Fruit fly (Drosophila melanogaster) whole organism, embryonic: Measurements from ENCODE around the gene CG15283.

Experiments
- Abd-B ChIP-seq: fragments of 200-800 bp; sonication (Bioruptor generic); optimal IDR thresholded peaks from 2 replicates; lab custom pipeline; 2018; ENCODE audit warnings: missing biosample characterization, mild to moderate bottlenecking, missing genetic modification characterization, moderate library complexity
- Bgb ChIP-seq: fragments of 200-800 bp; sonication (Bioruptor generic); IDR thresholded peaks from 2 replicates; pipeline ENCODE4 v1.3.6; 2022; ENCODE audit warnings: missing biosample characterization, missing genetic modification characterization; ENCODE audit not compliant: partially characterized antibody
- CG10209 ChIP-seq: fragments of 200-800 bp; sonication (Bioruptor generic); optimal IDR thresholded peaks from 3 replicates; lab custom pipeline; 2017; ENCODE audit warnings: missing biosample characterization, mild to moderate bottlenecking, missing genetic modification characterization, missing genetic modification reagents
- CG10274 ChIP-seq: fragments of 200-800 bp; sonication (Bioruptor generic); optimal IDR thresholded peaks from 3 replicates; lab custom pipeline; 2017; ENCODE audit warnings: missing biosample characterization, mild to moderate bottlenecking, missing genetic modification characterization
- CG11093 ChIP-seq: fragments of 200-800 bp; sonication (Bioruptor generic); IDR thresholded peaks from 3 replicates; pipeline ENCODE4 v1.3.6; 2022; ENCODE audit warnings: missing biosample characterization, missing genetic modification characterization
- CG11504 ChIP-seq: fragments of 200-800 bp; sonication (Bioruptor generic); optimal IDR thresholded peaks from 3 replicates; lab custom pipeline; 2019; ENCODE audit warnings: missing biosample characterization, mild to moderate bottlenecking, missing genetic modification characterization, moderate library complexity
- CG15479 ChIP-seq: fragments of 200-800 bp; sonication (Bioruptor generic); optimal IDR thresholded peaks from 3 replicates; lab custom pipeline; 2019; ENCODE audit warnings: missing biosample characterization, mild to moderate bottlenecking, missing genetic modification characterization, moderate library complexity
- CG1603 ChIP-seq: fragments of 200-800 bp; sonication (Bioruptor generic); optimal IDR thresholded peaks from 2 replicates; lab custom pipeline; 2019; ENCODE audit warnings: missing biosample characterization, mild to moderate bottlenecking, missing genetic modification characterization, moderate library complexity
- CG18599 ChIP-seq: fragments of 200-800 bp; sonication (Bioruptor generic); optimal IDR thresholded peaks from 3 replicates; lab custom pipeline; 2017; ENCODE audit warnings: missing biosample characterization, missing genetic modification characterization, mild to moderate bottlenecking, moderate library complexity, missing genetic modification reagents
- CG2120 ChIP-seq: fragments of 200-800 bp; sonication (Bioruptor generic); optimal IDR thresholded peaks from 3 replicates; lab custom pipeline; 2016; ENCODE audit warnings: missing biosample characterization, missing genetic modification characterization
- CG3838 ChIP-seq: fragments of 200-800 bp; sonication (Bioruptor generic); optimal IDR thresholded peaks from 3 replicates; lab custom pipeline; 2016; ENCODE audit warnings: missing biosample characterization, missing genetic modification characterization
- CG4360 ChIP-seq: fragments of 200-800 bp; sonication (Bioruptor generic); IDR thresholded peaks from 2 replicates; pipeline ENCODE4 v1.3.6; 2022; ENCODE audit warnings: missing biosample characterization, missing genetic modification characterization
- CG4404 ChIP-seq: fragments of 200-800 bp; sonication (Bioruptor generic); IDR thresholded peaks from 2 replicates; pipeline ENCODE4 v1.3.6; 2022; ENCODE audit warnings: missing biosample characterization, missing genetic modification characterization
- CG4424 ChIP-seq: fragments of 200-800 bp; sonication (Bioruptor generic); optimal IDR thresholded peaks from 3 replicates; lab custom pipeline; 2016; ENCODE audit warnings: missing biosample characterization, missing genetic modification characterization
- CG7839 ChIP-seq: fragments of 200-800 bp; sonication (Bioruptor generic); optimal IDR thresholded peaks from 3 replicates; lab custom pipeline; 2018; ENCODE audit warnings: missing biosample characterization, mild to moderate bottlenecking, missing genetic modification characterization, moderate library complexity
- CG8290 ChIP-seq, 3 experiments: fragments of 200-800 bp; sonication (Bioruptor generic); optimal IDR thresholded peaks; 2 replicates each; lab custom pipeline; 2016 to 2019; ENCODE audit warnings: missing biosample characterization in 3 of 3, missing genetic modification characterization in 3 of 3, mild to moderate bottlenecking in 2 of 3, moderate library complexity in 1 of 3
- CG8765 ChIP-seq: fragments of 200-800 bp; sonication (Bioruptor generic); IDR thresholded peaks from 2 replicates; pipeline ENCODE4 v1.3.6; 2022; ENCODE audit warnings: missing biosample characterization, missing genetic modification characterization
- CG9817 ChIP-seq: fragments of 200-800 bp; sonication (Bioruptor generic); optimal IDR thresholded peaks from 2 replicates; lab custom pipeline; 2018; ENCODE audit warnings: missing biosample characterization, mild to moderate bottlenecking, missing genetic modification characterization, moderate library complexity
- CkIIα-i1 ChIP-seq: fragments of 200-800 bp; sonication (Bioruptor generic); IDR thresholded peaks from 2 replicates; pipeline ENCODE4 v1.3.6; 2022; ENCODE audit warnings: missing biosample characterization, missing genetic modification characterization
- D19A ChIP-seq: fragments of 200-800 bp; optimal IDR thresholded peaks from 3 replicates; lab custom pipeline; 2019; ENCODE audit warnings: missing biosample characterization, mild to moderate bottlenecking, missing genetic modification characterization, moderate library complexity
- HmgD ChIP-seq: fragments of 200-800 bp; sonication (Bioruptor generic); optimal IDR thresholded peaks from 3 replicates; lab custom pipeline; 2016; ENCODE audit warnings: missing biosample characterization, missing genetic modification characterization
- Hr51 ChIP-seq, 2 experiments: fragments of 200-800 bp; sonication (Bioruptor generic); optimal IDR thresholded peaks; 2 replicates in 1 of 2; 3 replicates in 1 of 2; lab custom pipeline; 2016 to 2018; ENCODE audit warnings: missing biosample characterization in 2 of 2, missing genetic modification characterization in 2 of 2, mild to moderate bottlenecking in 1 of 2, moderate library complexity in 1 of 2
- Lpt ChIP-seq: fragments of >200 bp; optimal IDR thresholded peaks from 2 replicates; lab custom pipeline; 2018; ENCODE audit warnings: missing biosample characterization, missing genetic modification characterization
- NC2α ChIP-seq: fragments of 200-800 bp; sonication (Bioruptor generic); optimal IDR thresholded peaks from 2 replicates; lab custom pipeline; 2016; ENCODE audit warnings: missing biosample characterization, missing genetic modification characterization
- Sox102F ChIP-seq: fragments of 200-800 bp; sonication (Bioruptor generic); optimal IDR thresholded peaks from 2 replicates; lab custom pipeline; 2018; ENCODE audit warnings: missing biosample characterization, mild to moderate bottlenecking, missing genetic modification characterization, moderate library complexity
- Ssrp ChIP-seq: fragments of 200-800 bp; sonication (Bioruptor generic); optimal IDR thresholded peaks from 2 replicates; lab custom pipeline; 2018; ENCODE audit warnings: missing biosample characterization, mild to moderate bottlenecking, missing genetic modification characterization, moderate library complexity
- Trl ChIP-seq, 3 experiments: fragments of >200 bp in 2 of 3; fragments of 200-800 bp in 1 of 3; sonication (Bioruptor generic) in 1 of 3; optimal IDR thresholded peaks; 2 replicates in 1 of 3; 3 replicates in 2 of 3; lab custom pipeline; 2016 to 2017; ENCODE audit warnings: missing biosample characterization in 1 of 3, missing genetic modification characterization in 1 of 3
- Xbp1 ChIP-seq: fragments of 200-800 bp; sonication (Bioruptor generic); optimal IDR thresholded peaks from 3 replicates; lab custom pipeline; 2016; ENCODE audit warnings: missing biosample characterization, mild to moderate bottlenecking, missing genetic modification characterization
- az2 ChIP-seq: fragments of 200-800 bp; sonication (Bioruptor generic); optimal IDR thresholded peaks from 3 replicates; lab custom pipeline; 2016; ENCODE audit warnings: missing biosample characterization, missing genetic modification characterization
- bcd ChIP-seq: fragments of 200-800 bp; sonication (Bioruptor generic); optimal IDR thresholded peaks from 2 replicates; lab custom pipeline; 2017; ENCODE audit warnings: missing biosample characterization, mild to moderate bottlenecking, missing genetic modification characterization
- bowl ChIP-seq: fragments of 200-800 bp; sonication (Bioruptor generic); IDR thresholded peaks from 2 replicates; pipeline ENCODE4 v1.3.6; 2022; ENCODE audit warnings: missing biosample characterization, missing genetic modification characterization
- br ChIP-seq: fragments of >200 bp; optimal IDR thresholded peaks from 2 replicates; lab custom pipeline; 2017
- cas ChIP-seq: fragments of 200-800 bp; sonication (Bioruptor generic); IDR thresholded peaks from 2 replicates; pipeline ENCODE4 v1.3.6; 2022; ENCODE audit warnings: missing biosample characterization, missing genetic modification characterization
- eyg ChIP-seq: fragments of 200-800 bp; sonication (Bioruptor generic); optimal IDR thresholded peaks from 3 replicates; lab custom pipeline; 2016; ENCODE audit warnings: missing biosample characterization, missing genetic modification characterization
- hkb ChIP-seq, 2 experiments: fragments of 200-800 bp in 1 of 2; fragments of >200 bp in 1 of 2; sonication (Bioruptor generic) in 1 of 2; IDR thresholded peaks in 1 of 2; optimal IDR thresholded peaks in 1 of 2; 2 replicates each; pipeline versions ENCODE4 v1.3.6 to Lab custom; 2017 to 2022; ENCODE audit warnings: missing biosample characterization in 1 of 2, missing genetic modification characterization in 1 of 2
- kni ChIP-seq: fragments of 200-800 bp; sonication (Bioruptor generic); optimal IDR thresholded peaks from 3 replicates; lab custom pipeline; 2017; ENCODE audit warnings: mild to moderate bottlenecking, missing biosample characterization, missing genetic modification reagents, missing genetic modification characterization
- pb ChIP-seq: fragments of 200-800 bp; sonication (Bioruptor generic); optimal IDR thresholded peaks from 3 replicates; lab custom pipeline; 2016; ENCODE audit warnings: missing biosample characterization, missing genetic modification characterization
- pita ChIP-seq: fragments of 200-800 bp; sonication (Bioruptor generic); optimal IDR thresholded peaks from 2 replicates; lab custom pipeline; 2017; ENCODE audit warnings: missing biosample characterization, mild to moderate bottlenecking, missing genetic modification characterization
- pnt ChIP-seq: fragments of 200-800 bp; sonication (Bioruptor generic); optimal IDR thresholded peaks from 3 replicates; lab custom pipeline; 2016; ENCODE audit warnings: missing biosample characterization, missing genetic modification characterization
- rib ChIP-seq: fragments of 200-800 bp; sonication (Bioruptor generic); IDR thresholded peaks from 2 replicates; pipeline ENCODE4 v1.3.6; 2022; ENCODE audit warnings: missing biosample characterization, missing genetic modification characterization
- ro ChIP-seq: fragments of 200-800 bp; sonication (Bioruptor generic); IDR thresholded peaks from 2 replicates; pipeline ENCODE4 v1.3.6; 2022; ENCODE audit warnings: missing biosample characterization, missing genetic modification characterization
- sens-2 ChIP-seq: fragments of 200-800 bp; sonication (Bioruptor generic); IDR thresholded peaks from 2 replicates; pipeline ENCODE4 v1.3.6; 2022; ENCODE audit warnings: missing biosample characterization, missing genetic modification characterization
- sisA ChIP-seq: fragments of 200-800 bp; sonication (Bioruptor generic); IDR thresholded peaks from 2 replicates; pipeline ENCODE4 v1.3.6; 2022; ENCODE audit warnings: missing biosample characterization, missing genetic modification characterization
- so ChIP-seq: fragments of 200-800 bp; sonication (Bioruptor generic); IDR thresholded peaks from 3 replicates; pipeline ENCODE4 v1.3.6; 2022; ENCODE audit warnings: missing biosample characterization, missing genetic modification characterization
- ssp ChIP-seq: fragments of 200-800 bp; sonication (Bioruptor generic); IDR thresholded peaks from 2 replicates; pipeline ENCODE4 v1.3.6; 2022; ENCODE audit warnings: missing biosample characterization, missing genetic modification characterization
- stc ChIP-seq: fragments of 200-800 bp; sonication (Bioruptor generic); IDR thresholded peaks from 2 replicates; pipeline ENCODE4 v1.3.6; 2022; ENCODE audit warnings: missing biosample characterization, missing genetic modification characterization
- tgo ChIP-seq: fragments of 200-800 bp; sonication (Bioruptor generic); IDR thresholded peaks from 3 replicates; pipeline ENCODE4 v1.3.6; 2022; ENCODE audit warnings: missing biosample characterization, missing genetic modification characterization
- twi ChIP-seq: fragments of 200-800 bp; optimal IDR thresholded peaks from 2 replicates; lab custom pipeline; 2019; ENCODE audit warnings: missing biosample characterization, mild to moderate bottlenecking, missing genetic modification characterization, moderate library complexity
- usp ChIP-seq: fragments of >200 bp; optimal IDR thresholded peaks from 2 replicates; lab custom pipeline; 2017; ENCODE audit warnings: missing biosample characterization, missing genetic modification characterization
- vvl ChIP-seq: fragments of 200-800 bp; sonication (Bioruptor generic); IDR thresholded peaks from 2 replicates; pipeline ENCODE4 v1.3.6; 2022; ENCODE audit warnings: missing biosample characterization, missing genetic modification characterization
- zen ChIP-seq: fragments of 200-800 bp; sonication (Bioruptor generic); optimal IDR thresholded peaks from 3 replicates; lab custom pipeline; 2018; ENCODE audit warnings: missing biosample characterization, mild to moderate bottlenecking, missing genetic modification characterization, moderate library complexity

CG15283 gene

dm6 chr2L:14499078-14499477, 48.4 kb upstream of the CG15283 start (continued):
- TF ChIP-seq Bgb (GFP tag; lab: Robert Waterston, UW): no peak
- TF ChIP-seq vvl: peak; percentile 26; the same call in 1 of the 2 replicates
- TF ChIP-seq Ssrp (tag; lab: Kevin White, UChicago): peak; percentile 38
- peak; percentile 74 for TF ChIP-seq CG10274
- peak; percentile 54 for TF ChIP-seq CG2120 (GFP tag; lab: Kevin White, UChicago)
- TF ChIP-seq tgo (GFP tag; lab: Robert Waterston, UW): peak; percentile 30; the same call in 2 of the 3 replicates
- TF ChIP-seq CG3838: no peak
- TF ChIP-seq Lpt (GFP tag; lab: Kevin White, UChicago): no peak
- TF ChIP-seq HmgD (GFP tag; lab: Kevin White, UChicago): no peak
- TF ChIP-seq Sox102F (GFP tag; lab: Kevin White, UChicago): peak; percentile 51
- TF ChIP-seq bcd: no peak
- TF ChIP-seq sens-2 (GFP tag; lab: Robert Waterston, UW): no peak
- TF ChIP-seq CG4424: no peak
- peak; percentile 13 for TF ChIP-seq CG7839 (tag; lab: Kevin White, UChicago)
- no peak for TF ChIP-seq CG4360
- TF ChIP-seq br (lab: Kevin White, UChicago): no peak
- TF ChIP-seq Xbp1 (GFP tag; lab: Kevin White, UChicago): no peak
- no peak for TF ChIP-seq zen
- TF ChIP-seq Hr51 (GFP tag; optimal IDR thresholded peaks at IDR 0.05; lab: Kevin White, UChicago): peak in 1 of 2 experiments; percentile 12
- peak; percentile 41 for TF ChIP-seq sisA (GFP tag; lab: Robert Waterston, UW)
- TF ChIP-seq CG9817 (tag; lab: Kevin White, UChicago): no peak
- no peak for TF ChIP-seq CG8765
- TF ChIP-seq CG18599 (GFP tag; lab: Kevin White, UChicago): no peak
- TF ChIP-seq CkIIα-i1 (GFP tag; lab: Robert Waterston, UW): no peak
- no peak for TF ChIP-seq kni
- TF ChIP-seq NC2α (GFP tag; lab: Kevin White, UChicago): no peak
- peak; percentile 51 for TF ChIP-seq CG1603 (tag; lab: Kevin White, UChicago)
- TF ChIP-seq CG15479 (GFP tag; lab: Kevin White, UChicago): no peak
- no peak for TF ChIP-seq twi (tag; lab: Kevin White, UChicago)
- peak; percentile 11 for TF ChIP-seq Abd-B
- TF ChIP-seq CG10209 (GFP tag; lab: Kevin White, UChicago): peak; percentile 26
- TF ChIP-seq CG11093 (GFP tag; lab: Robert Waterston, UW): no peak
- TF ChIP-seq D19A: peak; percentile 64
- TF ChIP-seq bowl: no peak
- no peak for TF ChIP-seq CG8290 (GFP tag; optimal IDR thresholded peaks at IDR 0.05; lab: Kevin White, UChicago)
- peak in 1 of 2 experiments; percentile 36 for TF ChIP-seq CG8290 (tag; optimal IDR thresholded peaks at IDR 0.05; lab: Kevin White, UChicago)
- TF ChIP-seq stc (GFP tag; lab: Robert Waterston, UW): no peak
- TF ChIP-seq usp: no peak
- TF ChIP-seq eyg (GFP tag; lab: Kevin White, UChicago): no peak
- no peak for TF ChIP-seq pita (GFP tag; lab: Kevin White, UChicago)
- no peak for TF ChIP-seq so (GFP tag; lab: Robert Waterston, UW)
- TF ChIP-seq Trl (optimal IDR thresholded peaks at IDR 0.05; lab: Kevin White, UChicago): no peak
- no peak for TF ChIP-seq Trl (GFP tag; optimal IDR thresholded peaks at IDR 0.05; lab: Kevin White, UChicago)
- TF ChIP-seq rib: no peak
- peak; percentile 6 for TF ChIP-seq az2 (GFP tag; lab: Kevin White, UChicago)
- TF ChIP-seq ssp (GFP tag; lab: Robert Waterston, UW): peak; percentile 25; the same call in 1 of the 2 replicates
- no peak for TF ChIP-seq cas (GFP tag; lab: Robert Waterston, UW)
- TF ChIP-seq CG11504 (tag; lab: Kevin White, UChicago): peak; percentile 53
- TF ChIP-seq CG4404 (GFP tag; lab: Robert Waterston, UW): no peak
- TF ChIP-seq pnt (GFP tag; lab: Kevin White, UChicago): peak; percentile 27
- no peak for TF ChIP-seq hkb (optimal IDR thresholded peaks at IDR 0.05; lab: Kevin White, UChicago)
- TF ChIP-seq hkb (GFP tag; IDR thresholded peaks at IDR 0.05; lab: Robert Waterston, UW): no peak
- no peak for TF ChIP-seq ro (GFP tag; lab: Robert Waterston, UW)
- TF ChIP-seq pb (GFP tag; lab: Kevin White, UChicago): no peak
